Worm (Caenorhabditis elegans) whole organism, L2 larva: ENCODE measurements around the gene Y75B12B.3.

Source experiments
- fos-1 ChIP-seq: fragments of 150-350 bp; optimal IDR thresholded peaks from 2 replicates; lab custom pipeline; 2014; ENCODE audit warnings: missing biosample characterization, missing genetic modification characterization
- gmeb-1 ChIP-seq: fragments of 150-350 bp; optimal IDR thresholded peaks from 2 replicates; lab custom pipeline; 2014; ENCODE audit warnings: missing biosample characterization, missing genetic modification characterization
- lin-11 ChIP-seq: fragments of 150-350 bp; sonication (generic microtip); optimal IDR thresholded peaks from 2 replicates; lab custom pipeline; 2014; ENCODE audit warnings: missing biosample characterization, missing genetic modification characterization, inconsistent platforms, mixed read lengths
- mdl-1 ChIP-seq, 2 experiments: fragments of 150-350 bp in 1 of 2; sonication (generic microtip) in 1 of 2; optimal IDR thresholded peaks; 2 replicates each; lab custom pipeline; 2017; ENCODE audit warnings: missing biosample characterization in 2 of 2, missing genetic modification characterization in 2 of 2
- nhr-11 ChIP-seq: fragments of 150-350 bp; optimal IDR thresholded peaks from 2 replicates; lab custom pipeline; 2014; ENCODE audit warnings: missing biosample characterization, missing genetic modification characterization
- nhr-12 ChIP-seq: fragments of 150-350 bp; optimal IDR thresholded peaks from 2 replicates; lab custom pipeline; 2014; ENCODE audit warnings: missing biosample characterization, missing genetic modification characterization
- snpc-4 ChIP-seq: fragments of 150-350 bp; optimal IDR thresholded peaks from 2 replicates; lab custom pipeline; 2014; ENCODE audit warnings: missing biosample characterization, missing genetic modification characterization
- unc-62 ChIP-seq: fragments of 150-350 bp; optimal IDR thresholded peaks from 2 replicates; lab custom pipeline; 2014; ENCODE audit warnings: missing biosample characterization, missing genetic modification reagents, missing genetic modification characterization
- zag-1 ChIP-seq: fragments of 150-350 bp; optimal IDR thresholded peaks from 2 replicates; lab custom pipeline; 2014; ENCODE audit warnings: missing biosample characterization, missing genetic modification characterization

- TF ChIP-seq nhr-12 (tag; lab: Kevin White, UChicago) (no peak), nhr-11 (tag; lab: Kevin White, UChicago) (no peak), unc-62 (GFP tag; lab: Kevin White, UChicago) (no peak), fos-1 (no peak), gmeb-1 (tag; lab: Kevin White, UChicago) (no peak), snpc-4 (tag; lab: Kevin White, UChicago) (no peak), zag-1 (tag; lab: Kevin White, UChicago) (no peak), lin-11 (tag; lab: Kevin White, UChicago) (no peak), mdl-1 (tag; optimal IDR thresholded peaks at IDR 0.05; lab: Kevin White, UChicago) (no peak)
Observed at ce11 chrV:15140247-15140646, 45.8 kb downstream of the Y75B12B.3 start, which contains the start of gene K08F9.3.
